Worm (Caenorhabditis elegans) whole organism, L3 larva: Measurements from ENCODE around the gene skpo-3.
A peak's percentile ranks its signal among the peaks of the same experiment; 100 is the strongest.

ENCODE experiments used
- R02D3.7 ChIP-seq: fragments of 150-350 bp; optimal IDR thresholded peaks from 2 replicates; lab custom pipeline; 2014; ENCODE audit warnings: missing biosample characterization, missing genetic modification characterization
- aly-2 ChIP-seq: fragments of 150-350 bp; optimal IDR thresholded peaks from 2 replicates; lab custom pipeline; 2014; ENCODE audit warnings: missing biosample characterization, missing genetic modification characterization
- ama-1 ChIP-seq: fragments of 150-350 bp; optimal IDR thresholded peaks from 2 replicates; lab custom pipeline; 2018
- ceh-16 ChIP-seq: sonication (generic microtip); optimal IDR thresholded peaks from 2 replicates; lab custom pipeline; 2017; ENCODE audit warnings: missing biosample characterization, missing genetic modification characterization
- ceh-82 ChIP-seq: fragments of 150-350 bp; optimal IDR thresholded peaks from 2 replicates; lab custom pipeline; 2014; ENCODE audit warnings: missing biosample characterization, missing genetic modification characterization
- ceh-9 ChIP-seq: sonication (generic microtip); optimal IDR thresholded peaks from 2 replicates; lab custom pipeline; 2018; ENCODE audit warnings: missing biosample characterization, missing genetic modification characterization
- daf-12 ChIP-seq: fragments of 150-350 bp; optimal IDR thresholded peaks from 2 replicates; lab custom pipeline; 2014; ENCODE audit warnings: missing biosample characterization, missing genetic modification reagents, missing genetic modification characterization
- egl-27 ChIP-seq: sonication (generic microtip); optimal IDR thresholded peaks from 4 replicates; lab custom pipeline; 2017; ENCODE audit warnings: missing biosample characterization, missing genetic modification reagents, missing genetic modification characterization
- egl-5 ChIP-seq: fragments of 150-350 bp; optimal IDR thresholded peaks from 2 replicates; lab custom pipeline; 2017; ENCODE audit warnings: missing biosample characterization, missing genetic modification reagents, missing genetic modification characterization, inconsistent platforms
- elt-1 ChIP-seq: fragments of 150-350 bp; optimal IDR thresholded peaks from 2 replicates; lab custom pipeline; 2014; ENCODE audit warnings: missing biosample characterization, missing genetic modification characterization
- elt-2 ChIP-seq: sonication (generic microtip); optimal IDR thresholded peaks from 2 replicates; lab custom pipeline; 2016; ENCODE audit warnings: missing genetic modification reagents, mild to moderate bottlenecking, missing genetic modification characterization, missing compliant biosample characterization
- eor-1 ChIP-seq, 2 experiments: fragments of 150-350 bp; optimal IDR thresholded peaks; 2 replicates each; lab custom pipeline; 2014 to 2018; ENCODE audit warnings: missing biosample characterization in 2 of 2, missing genetic modification characterization in 2 of 2
- fkh-10 ChIP-seq: sonication (generic microtip); optimal IDR thresholded peaks from 2 replicates; lab custom pipeline; 2017; ENCODE audit warnings: missing biosample characterization, missing genetic modification reagents, missing genetic modification characterization
- fkh-2 ChIP-seq: fragments of 150-350 bp; optimal IDR thresholded peaks from 2 replicates; lab custom pipeline; 2014; ENCODE audit warnings: missing biosample characterization, missing genetic modification reagents, missing genetic modification characterization
- jun-1 ChIP-seq: fragments of 150-350 bp; optimal IDR thresholded peaks from 2 replicates; lab custom pipeline; 2014; ENCODE audit warnings: missing biosample characterization, missing genetic modification reagents, missing genetic modification characterization
- lin-15B ChIP-seq: fragments of 150-350 bp; optimal IDR thresholded peaks from 2 replicates; lab custom pipeline; 2014; ENCODE audit warnings: missing biosample characterization, missing genetic modification characterization
- lin-39 ChIP-seq: fragments of 150-350 bp; optimal IDR thresholded peaks from 2 replicates; lab custom pipeline; 2018; ENCODE audit warnings: missing biosample characterization, missing genetic modification reagents, missing genetic modification characterization
- lsy-12 ChIP-seq: sonication (generic microtip); optimal IDR thresholded peaks from 2 replicates; lab custom pipeline; 2016; ENCODE audit warnings: mild to moderate bottlenecking, missing genetic modification characterization, missing compliant biosample characterization
- nfya-1 ChIP-seq: sonication (generic microtip); optimal IDR thresholded peaks from 2 replicates; lab custom pipeline; 2017; ENCODE audit warnings: missing genetic modification characterization, mild to moderate bottlenecking, missing compliant biosample characterization, antibody characterized with exemption, moderate library complexity; ENCODE audit not compliant: insufficient read depth
- nhr-11 ChIP-seq: fragments of 150-350 bp; optimal IDR thresholded peaks from 2 replicates; lab custom pipeline; 2014; ENCODE audit warnings: missing biosample characterization, missing genetic modification characterization
- nhr-12 ChIP-seq: fragments of 150-350 bp; optimal IDR thresholded peaks from 2 replicates; lab custom pipeline; 2014; ENCODE audit warnings: missing biosample characterization, missing genetic modification characterization
- nhr-23 ChIP-seq: fragments of 150-350 bp; optimal IDR thresholded peaks from 2 replicates; lab custom pipeline; 2014; ENCODE audit warnings: missing biosample characterization, missing genetic modification reagents, missing genetic modification characterization
- nhr-237 ChIP-seq: fragments of 150-350 bp; optimal IDR thresholded peaks from 2 replicates; lab custom pipeline; 2014; ENCODE audit warnings: missing biosample characterization, missing genetic modification characterization
- nhr-25 ChIP-seq: sonication (generic microtip); optimal IDR thresholded peaks from 2 replicates; lab custom pipeline; 2017; ENCODE audit warnings: missing biosample characterization, missing genetic modification characterization
- nhr-43 ChIP-seq: sonication (generic microtip); optimal IDR thresholded peaks from 2 replicates; lab custom pipeline; 2016; ENCODE audit warnings: mild to moderate bottlenecking, missing genetic modification characterization, missing compliant biosample characterization; ENCODE audit not compliant: poor library complexity, severe bottlenecking
- nhr-67 ChIP-seq: fragments of 150-350 bp; optimal IDR thresholded peaks from 2 replicates; lab custom pipeline; 2014; ENCODE audit warnings: missing biosample characterization, missing genetic modification characterization
- nhr-76 ChIP-seq: fragments of 150-350 bp; sonication (generic microtip); optimal IDR thresholded peaks from 5 replicates; lab custom pipeline; 2014; ENCODE audit warnings: missing biosample characterization, missing genetic modification characterization
- pha-4 ChIP-seq: fragments of 150-350 bp; optimal IDR thresholded peaks from 2 replicates; lab custom pipeline; 2014; ENCODE audit warnings: missing biosample characterization, missing genetic modification reagents, missing genetic modification characterization
- pqm-1 ChIP-seq: fragments of 150-350 bp; optimal IDR thresholded peaks from 2 replicates; lab custom pipeline; 2017; ENCODE audit warnings: missing biosample characterization, missing genetic modification characterization, inconsistent platforms
- skn-1 ChIP-seq: fragments of 150-350 bp; optimal IDR thresholded peaks from 2 replicates; lab custom pipeline; 2014; ENCODE audit warnings: missing biosample characterization, missing genetic modification characterization
- snpc-4 ChIP-seq: fragments of 150-350 bp; optimal IDR thresholded peaks from 2 replicates; lab custom pipeline; 2014; ENCODE audit warnings: missing biosample characterization, missing genetic modification characterization
- tbx-2 ChIP-seq: sonication (generic microtip); optimal IDR thresholded peaks from 2 replicates; lab custom pipeline; 2016; ENCODE audit warnings: mild to moderate bottlenecking, missing genetic modification characterization, missing compliant biosample characterization
- ztf-11 ChIP-seq: fragments of 150-350 bp; optimal IDR thresholded peaks from 2 replicates; lab custom pipeline; 2014; ENCODE audit warnings: missing biosample characterization, missing genetic modification characterization
- ztf-4 ChIP-seq: fragments of 150-350 bp; optimal IDR thresholded peaks from 2 replicates; lab custom pipeline; 2014; ENCODE audit warnings: missing biosample characterization, missing genetic modification characterization

skpo-3 gene

ce11 chrII:7236937-7237336 is 8.7 kb upstream of the skpo-3 start:
- TF ChIP-seq aly-2 (tag; lab: Kevin White, UChicago): no peak
- no peak for TF ChIP-seq nhr-11 (tag; lab: Kevin White, UChicago)
- TF ChIP-seq pqm-1 (tag; lab: Kevin White, UChicago): peak; percentile 21
- TF ChIP-seq eor-1 (tag; optimal IDR thresholded peaks at IDR 0.05; lab: Kevin White, UChicago): no peak
- TF ChIP-seq ceh-9 (tag; lab: Kevin White, UChicago): no peak
- no peak for TF ChIP-seq lin-15B
- peak; percentile 58 for TF ChIP-seq elt-2 (tag; lab: Kevin White, UChicago)
- TF ChIP-seq snpc-4 (tag; lab: Kevin White, UChicago): no peak
- TF ChIP-seq jun-1: no peak
- TF ChIP-seq, all 47 proteins: peak for 2

ce11 chrII:7238248-7238647 is 7.4 kb upstream of the skpo-3 start, which contains the start of gene aqp-1:
Gene aqp-1 (minus strand): TSS chrII:7238349.
- TF ChIP-seq elt-2 (tag; lab: Kevin White, UChicago): peak; percentile 92
- no peak for TF ChIP-seq nhr-67 (tag; lab: Kevin White, UChicago)
- no peak for TF ChIP-seq daf-12
- TF ChIP-seq nhr-43: no peak
- TF ChIP-seq R02D3.7 (tag; lab: Kevin White, UChicago): no peak
- no peak for TF ChIP-seq skn-1 (tag; lab: Kevin White, UChicago)
- no peak for TF ChIP-seq fkh-2
- TF ChIP-seq nhr-76: no peak
- TF ChIP-seq aly-2 (tag; lab: Kevin White, UChicago): no peak
- no peak for TF ChIP-seq lsy-12
- TF ChIP-seq pha-4 (tag; lab: Kevin White, UChicago): peak; percentile 83
- no peak for TF ChIP-seq nhr-25 (tag; lab: Kevin White, UChicago)
- TF ChIP-seq ceh-9 (tag; lab: Kevin White, UChicago): no peak
- TF ChIP-seq pqm-1 (tag; lab: Kevin White, UChicago): peak; percentile 93
- no peak for TF ChIP-seq snpc-4 (tag; lab: Kevin White, UChicago)
- TF ChIP-seq ztf-11 (tag; lab: Kevin White, UChicago): no peak
- TF ChIP-seq jun-1: peak; percentile 49
- TF ChIP-seq nhr-23 (tag; lab: Kevin White, UChicago): no peak
- no peak for TF ChIP-seq ztf-4 (tag; lab: Kevin White, UChicago)
- TF ChIP-seq ceh-16 (tag; lab: Kevin White, UChicago): no peak
- no peak for TF ChIP-seq ceh-82 (tag; lab: Kevin White, UChicago)
- no peak for TF ChIP-seq tbx-2 (tag; lab: Kevin White, UChicago)
- TF ChIP-seq ama-1: peak; percentile 33
- no peak for TF ChIP-seq egl-27 (tag; lab: Kevin White, UChicago)
- TF ChIP-seq nhr-11 (tag; lab: Kevin White, UChicago): no peak

- peak; percentile 77 for TF ChIP-seq elt-1
- no peak for TF ChIP-seq ceh-82 (tag; lab: Kevin White, UChicago)
- TF ChIP-seq pha-4 (tag; lab: Kevin White, UChicago): no peak
- no peak for TF ChIP-seq nhr-237 (tag; lab: Kevin White, UChicago)
- TF ChIP-seq elt-2 (tag; lab: Kevin White, UChicago): no peak
- no peak for TF ChIP-seq egl-5 (tag; lab: Kevin White, UChicago)
- TF ChIP-seq egl-27 (tag; lab: Kevin White, UChicago): no peak
- no peak for TF ChIP-seq nhr-11 (tag; lab: Kevin White, UChicago)
These were observed 6.9 kb upstream of the skpo-3 start for ce11 chrII:7238791-7239190.

ce11 chrII:7239705-7240104 is 6.0 kb upstream of the skpo-3 start:
- TF ChIP-seq nhr-23 (tag; lab: Kevin White, UChicago) (no peak), nhr-25 (tag; lab: Kevin White, UChicago) (peak; percentile 66)

ce11 chrII:7242754-7243153 is 2.9 kb upstream of the skpo-3 start:
- TF ChIP-seq nhr-25 (tag; lab: Kevin White, UChicago) (peak; percentile 30), ceh-16 (tag; lab: Kevin White, UChicago) (no peak)
- TF ChIP-seq, all 47 proteins: peak for 1

- TF ChIP-seq egl-5 (tag; lab: Kevin White, UChicago): no peak
- TF ChIP-seq lin-39 (tag; lab: Kevin White, UChicago): no peak
- TF ChIP-seq nfya-1: no peak
- TF ChIP-seq elt-2 (tag; lab: Kevin White, UChicago): peak; percentile 69
- TF ChIP-seq nhr-25 (tag; lab: Kevin White, UChicago): peak; percentile 38
- TF ChIP-seq tbx-2 (tag; lab: Kevin White, UChicago): no peak
- TF ChIP-seq fkh-10 (GFP tag; lab: Kevin White, UChicago): no peak
- no peak for TF ChIP-seq nhr-12 (tag; lab: Kevin White, UChicago)
- no peak for TF ChIP-seq aly-2 (tag; lab: Kevin White, UChicago)
- peak; percentile 60 for TF ChIP-seq pqm-1 (tag; lab: Kevin White, UChicago)
These were observed 6.3 kb downstream of the skpo-3 start, which contains the start of the genes prx-13 and ada-2 for ce11 chrII:7251978-7252377. Gene prx-13 (minus strand): TSS chrII:7252015. Gene ada-2 (plus strand): TSS chrII:7252259.
